Fruit fly (Drosophila melanogaster) whole organism, embryonic: ENCODE data around the gene barr.

Experiments used
- Abd-B ChIP-seq: fragments of 200-800 bp; sonication (Bioruptor generic); optimal IDR thresholded peaks from 2 replicates; lab custom pipeline; 2018; ENCODE audit warnings: missing biosample characterization, mild to moderate bottlenecking, missing genetic modification characterization, moderate library complexity
- Bteb2 ChIP-seq: fragments of 200-800 bp; sonication (Bioruptor generic); optimal IDR thresholded peaks from 2 replicates; lab custom pipeline; 2016; ENCODE audit warnings: missing biosample characterization, missing genetic modification characterization
- CG10321 ChIP-seq: fragments of 200-800 bp; sonication (Bioruptor generic); IDR thresholded peaks from 2 replicates; pipeline ENCODE4 v1.3.6; 2022; ENCODE audit warnings: missing biosample characterization, missing genetic modification characterization
- CG10654 ChIP-seq: fragments of 200-800 bp; sonication (Bioruptor generic); optimal IDR thresholded peaks from 2 replicates; lab custom pipeline; 2016; ENCODE audit warnings: missing biosample characterization, missing genetic modification characterization
- CG10959 ChIP-seq: fragments of 200-800 bp; sonication (Bioruptor generic); IDR thresholded peaks from 2 replicates; pipeline ENCODE4 v1.3.6; 2022; ENCODE audit warnings: missing biosample characterization, missing genetic modification characterization
- CG12104 ChIP-seq: fragments of 200-800 bp; sonication (Bioruptor generic); optimal IDR thresholded peaks from 3 replicates; lab custom pipeline; 2016; ENCODE audit warnings: missing biosample characterization, missing genetic modification characterization
- CG1602 ChIP-seq: fragments of 200-800 bp; sonication (Bioruptor generic); optimal IDR thresholded peaks from 3 replicates; lab custom pipeline; 2016; ENCODE audit warnings: missing biosample characterization, missing genetic modification characterization
- CG16779 ChIP-seq: fragments of 200-800 bp; sonication (Bioruptor generic); IDR thresholded peaks from 2 replicates; pipeline ENCODE4 v1.3.6; 2022; ENCODE audit warnings: missing biosample characterization, missing genetic modification characterization
- CG16815 ChIP-seq: fragments of 200-800 bp; sonication (Bioruptor generic); optimal IDR thresholded peaks from 3 replicates; lab custom pipeline; 2017; ENCODE audit warnings: missing biosample characterization, mild to moderate bottlenecking, missing genetic modification characterization
- CG1792 ChIP-seq: fragments of 200-800 bp; sonication (Bioruptor generic); optimal IDR thresholded peaks from 2 replicates; lab custom pipeline; 2016; ENCODE audit warnings: missing biosample characterization, missing genetic modification characterization
- CG2129 ChIP-seq: fragments of 200-800 bp; sonication (Bioruptor generic); IDR thresholded peaks from 2 replicates; pipeline ENCODE4 v1.3.6; 2022; ENCODE audit warnings: missing biosample characterization, missing genetic modification characterization; ENCODE audit not compliant: partially characterized antibody
- CG2202 ChIP-seq: fragments of 200-800 bp; sonication (Bioruptor generic); optimal IDR thresholded peaks from 2 replicates; lab custom pipeline; 2018; ENCODE audit warnings: missing biosample characterization, mild to moderate bottlenecking, missing genetic modification characterization
- CG33557 ChIP-seq: fragments of 200-800 bp; sonication (Bioruptor generic); optimal IDR thresholded peaks from 2 replicates; lab custom pipeline; 2019; ENCODE audit warnings: missing biosample characterization, mild to moderate bottlenecking, missing genetic modification characterization, moderate library complexity
- CG42726 ChIP-seq: fragments of 200-800 bp; sonication (Bioruptor generic); IDR thresholded peaks from 2 replicates; pipeline ENCODE4 v1.3.6; 2022; ENCODE audit warnings: missing biosample characterization, missing genetic modification characterization; ENCODE audit not compliant: partially characterized antibody
- CG4360 ChIP-seq: fragments of 200-800 bp; sonication (Bioruptor generic); IDR thresholded peaks from 2 replicates; pipeline ENCODE4 v1.3.6; 2022; ENCODE audit warnings: missing biosample characterization, missing genetic modification characterization
- CG6254 ChIP-seq: fragments of 200-800 bp; sonication (Bioruptor generic); optimal IDR thresholded peaks from 3 replicates; lab custom pipeline; 2017; ENCODE audit warnings: mild to moderate bottlenecking, missing biosample characterization, missing genetic modification reagents, missing genetic modification characterization
- CG8089 ChIP-seq: fragments of 200-800 bp; sonication (Bioruptor generic); optimal IDR thresholded peaks from 3 replicates; lab custom pipeline; 2016; ENCODE audit warnings: missing biosample characterization, missing genetic modification characterization
- CG9727 ChIP-seq: fragments of 200-800 bp; sonication (Bioruptor generic); optimal IDR thresholded peaks from 3 replicates; lab custom pipeline; 2017; ENCODE audit warnings: missing biosample characterization, mild to moderate bottlenecking, missing genetic modification characterization
- D19A ChIP-seq: fragments of 200-800 bp; optimal IDR thresholded peaks from 3 replicates; lab custom pipeline; 2019; ENCODE audit warnings: missing biosample characterization, mild to moderate bottlenecking, missing genetic modification characterization, moderate library complexity
- Eip74EF ChIP-seq, 2 experiments: fragments of 200-800 bp in 1 of 2; fragments of >200 bp in 1 of 2; sonication (Bioruptor generic) in 1 of 2; optimal IDR thresholded peaks; 2 replicates each; lab custom pipeline; 2017 to 2019; ENCODE audit warnings: missing biosample characterization in 2 of 2, missing genetic modification characterization in 2 of 2, mild to moderate bottlenecking in 1 of 2, moderate library complexity in 1 of 2
- Hr3 ChIP-seq: fragments of 200-800 bp; sonication (Bioruptor generic); optimal IDR thresholded peaks from 3 replicates; lab custom pipeline; 2016; ENCODE audit warnings: missing biosample characterization, missing genetic modification characterization
- Lpt ChIP-seq: fragments of >200 bp; optimal IDR thresholded peaks from 2 replicates; lab custom pipeline; 2018; ENCODE audit warnings: missing biosample characterization, missing genetic modification characterization
- Med ChIP-seq: fragments of 200-800 bp; sonication (Bioruptor generic); peaks from one replicate; lab custom pipeline; 2016; ENCODE audit warnings: missing biosample characterization, missing genetic modification characterization, mild to moderate bottlenecking, inconsistent platforms, moderate library complexity
- Meics ChIP-seq: fragments of 200-800 bp; sonication (Bioruptor generic); optimal IDR thresholded peaks from 2 replicates; lab custom pipeline; 2017; ENCODE audit warnings: missing biosample characterization, mild to moderate bottlenecking, missing genetic modification characterization
- Opbp ChIP-seq: fragments of 200-800 bp; sonication (Bioruptor generic); IDR thresholded peaks from 3 replicates; pipeline ENCODE4 v1.3.6; 2022; ENCODE audit warnings: missing biosample characterization, missing genetic modification characterization; ENCODE audit not compliant: partially characterized antibody
- Pdp1 ChIP-seq, 2 experiments: fragments of 200-800 bp; sonication (Bioruptor generic); optimal IDR thresholded peaks; 3 replicates each; lab custom pipeline; 2016; ENCODE audit warnings: missing biosample characterization in 2 of 2, missing genetic modification characterization in 2 of 2, mild to moderate bottlenecking in 1 of 2, moderate library complexity in 1 of 2
- Sox100B ChIP-seq: fragments of 200-800 bp; sonication (Bioruptor generic); optimal IDR thresholded peaks from 3 replicates; lab custom pipeline; 2018; ENCODE audit warnings: missing biosample characterization, mild to moderate bottlenecking, missing genetic modification characterization
- Spps ChIP-seq: fragments of 200-800 bp; sonication (Bioruptor generic); optimal IDR thresholded peaks from 2 replicates; lab custom pipeline; 2018; ENCODE audit warnings: missing biosample characterization, mild to moderate bottlenecking, missing genetic modification characterization
- Sry-δ ChIP-seq: fragments of 200-800 bp; sonication (Bioruptor generic); optimal IDR thresholded peaks from 2 replicates; lab custom pipeline; 2016; ENCODE audit warnings: missing biosample characterization, missing genetic modification characterization
- Ssrp ChIP-seq: fragments of 200-800 bp; sonication (Bioruptor generic); optimal IDR thresholded peaks from 2 replicates; lab custom pipeline; 2018; ENCODE audit warnings: missing biosample characterization, mild to moderate bottlenecking, missing genetic modification characterization, moderate library complexity
- cato ChIP-seq: fragments of 200-800 bp; sonication (Bioruptor generic); optimal IDR thresholded peaks from 2 replicates; lab custom pipeline; 2016; ENCODE audit warnings: missing biosample characterization, missing genetic modification characterization, borderline replicate concordance
- da ChIP-seq: fragments of 200-800 bp; sonication (Bioruptor generic); optimal IDR thresholded peaks from 2 replicates; lab custom pipeline; 2016; ENCODE audit warnings: missing biosample characterization, missing genetic modification characterization
- dm ChIP-seq: fragments of 200-800 bp; sonication (Bioruptor generic); optimal IDR thresholded peaks from 3 replicates; lab custom pipeline; 2016; ENCODE audit warnings: missing biosample characterization, missing genetic modification characterization
- dpn ChIP-seq, 2 experiments: fragments of 200-800 bp; sonication (Bioruptor generic); optimal IDR thresholded peaks; 3 replicates each; lab custom pipeline; 2016; ENCODE audit warnings: missing biosample characterization in 2 of 2, missing genetic modification characterization in 2 of 2
- fd64A ChIP-seq: fragments of 200-800 bp; sonication (Bioruptor generic); optimal IDR thresholded peaks from 3 replicates; lab custom pipeline; 2018; ENCODE audit warnings: missing biosample characterization, mild to moderate bottlenecking, missing genetic modification characterization
- gcm ChIP-seq: fragments of 200-800 bp; sonication (Bioruptor generic); optimal IDR thresholded peaks from 2 replicates; lab custom pipeline; 2019; ENCODE audit warnings: missing biosample characterization, mild to moderate bottlenecking, missing genetic modification characterization, moderate library complexity
- gsb ChIP-seq: fragments of 200-800 bp; sonication (Bioruptor generic); IDR thresholded peaks from 2 replicates; pipeline ENCODE4 v1.3.6; 2022; ENCODE audit warnings: missing biosample characterization, missing genetic modification characterization
- ham ChIP-seq: fragments of 200-800 bp; sonication (Bioruptor generic); IDR thresholded peaks from 2 replicates; pipeline ENCODE4 v1.3.6; 2022; ENCODE audit warnings: missing biosample characterization, missing genetic modification characterization
- her ChIP-seq: fragments of 200-800 bp; sonication (Bioruptor generic); optimal IDR thresholded peaks from 2 replicates; lab custom pipeline; 2016; ENCODE audit warnings: missing biosample characterization, missing genetic modification characterization
- lilli ChIP-seq: fragments of 200-800 bp; sonication (Bioruptor generic); optimal IDR thresholded peaks from 3 replicates; lab custom pipeline; 2016; ENCODE audit warnings: missing biosample characterization, missing genetic modification characterization
- pan ChIP-seq, 4 experiments: fragments of >200 bp in 3 of 4; fragments of 200-800 bp in 1 of 4; sonication (Bioruptor generic) in 1 of 4; optimal IDR thresholded peaks in 3 of 4; IDR thresholded peaks in 1 of 4; 2 replicates each; pipeline versions ENCODE4 v1.3.6 to Lab custom; 2017 to 2022; ENCODE audit warnings: missing biosample characterization in 2 of 4, missing genetic modification characterization in 2 of 4, mixed read lengths in 1 of 4
- pfk ChIP-seq: fragments of 200-800 bp; sonication (Bioruptor generic); optimal IDR thresholded peaks from 2 replicates; lab custom pipeline; 2018; ENCODE audit warnings: missing biosample characterization, mild to moderate bottlenecking, missing genetic modification characterization, moderate library complexity
- phol ChIP-seq: fragments of 200-800 bp; sonication (Bioruptor generic); optimal IDR thresholded peaks from 3 replicates; lab custom pipeline; 2018; ENCODE audit warnings: missing biosample characterization, mild to moderate bottlenecking, missing genetic modification characterization, moderate library complexity
- repo ChIP-seq: fragments of 200-800 bp; sonication (Bioruptor generic); optimal IDR thresholded peaks from 2 replicates; lab custom pipeline; 2016; ENCODE audit warnings: missing biosample characterization, missing genetic modification characterization
- run ChIP-seq: fragments of 200-800 bp; sonication (Bioruptor generic); optimal IDR thresholded peaks from 3 replicates; lab custom pipeline; 2018; ENCODE audit warnings: missing biosample characterization, mild to moderate bottlenecking, missing genetic modification characterization
- wek ChIP-seq: fragments of 200-800 bp; sonication (Bioruptor generic); optimal IDR thresholded peaks from 3 replicates; lab custom pipeline; 2018; ENCODE audit warnings: missing biosample characterization, mild to moderate bottlenecking, missing genetic modification characterization, moderate library complexity
- zf30C ChIP-seq: fragments of 200-800 bp; sonication (Bioruptor generic); optimal IDR thresholded peaks from 3 replicates; lab custom pipeline; 2018; ENCODE audit warnings: missing biosample characterization, mild to moderate bottlenecking, missing genetic modification characterization

barr gene

dm6 chr2L:20086295-20087096, 25.3 kb upstream of the barr start (continued):
- TF ChIP-seq D19A = peak; percentile 60
- TF ChIP-seq CG10321 (GFP tag; lab: Robert Waterston, UW) = peak; percentile 57; the same call in 1 of the 2 replicates
- peak; percentile 60 for TF ChIP-seq wek (GFP tag; lab: Kevin White, UChicago)
- TF ChIP-seq pan (optimal IDR thresholded peaks at IDR 0.05; lab: Kevin White, UChicago) = no peak
- TF ChIP-seq pan (GFP tag; optimal IDR thresholded peaks at IDR 0.05 in 1 of 2, IDR thresholded peaks at IDR 0.05 in 1 of 2) = peak in 1 of 2 experiments; percentile 92
- peak; percentile 67 for TF ChIP-seq CG4360
- TF ChIP-seq CG9727 (GFP tag; lab: Kevin White, UChicago) = peak; percentile 77
- TF ChIP-seq CG6254 (GFP tag; lab: Kevin White, UChicago) = peak; percentile 72
- no peak for TF ChIP-seq CG42726 (GFP tag; lab: Robert Waterston, UW)
- peak; percentile 53 for TF ChIP-seq CG16815 (GFP tag; lab: Kevin White, UChicago)
- 0 out of 2 replicates have a peak, but pooled peaks have one; percentile 44 for TF ChIP-seq CG16779 (GFP tag; lab: Robert Waterston, UW)
- TF ChIP-seq Hr3 (GFP tag; lab: Kevin White, UChicago) = peak; percentile 78
- peak in 1 of 2 experiments; percentile 91 for TF ChIP-seq Eip74EF (GFP tag; optimal IDR thresholded peaks at IDR 0.05; lab: Kevin White, UChicago)
- TF ChIP-seq gsb (GFP tag; lab: Robert Waterston, UW) = peak; percentile 68
- no peak for TF ChIP-seq Opbp
- peak; percentile 68 for TF ChIP-seq zf30C (GFP tag; lab: Kevin White, UChicago)
- no peak for TF ChIP-seq ham (GFP tag; lab: Robert Waterston, UW)
- TF ChIP-seq CG8089 = peak; percentile 83
- peak; percentile 73 for TF ChIP-seq Ssrp (tag; lab: Kevin White, UChicago)
- peak; percentile 22 for TF ChIP-seq da
- peak; percentile 82 for TF ChIP-seq run (tag; lab: Kevin White, UChicago)
- TF ChIP-seq CG2129 = no peak
- TF ChIP-seq CG1602 (GFP tag; lab: Kevin White, UChicago) = peak; percentile 79
- peak; percentile 42 for TF ChIP-seq Sry-δ (GFP tag; lab: Kevin White, UChicago)
- TF ChIP-seq fd64A (GFP tag; lab: Kevin White, UChicago) = peak; percentile 77
- TF ChIP-seq Spps (tag; lab: Kevin White, UChicago) = peak; percentile 67
- TF ChIP-seq gcm (GFP tag; lab: Kevin White, UChicago) = peak; percentile 87
- TF ChIP-seq Bteb2 (GFP tag; lab: Kevin White, UChicago) = peak; percentile 81
- TF ChIP-seq Lpt (GFP tag; lab: Kevin White, UChicago) = no peak
- peak; percentile 71 for TF ChIP-seq CG10654
- TF ChIP-seq CG2202 = peak; percentile 70
- TF ChIP-seq CG33557 (GFP tag; lab: Kevin White, UChicago) = peak; percentile 65
- peak; percentile 68 to 79 for TF ChIP-seq dpn (GFP tag; optimal IDR thresholded peaks at IDR 0.05; lab: Kevin White, UChicago)
- peak; percentile 58 for TF ChIP-seq repo
- TF ChIP-seq Sox100B (GFP tag; lab: Kevin White, UChicago) = peak; percentile 88
- TF ChIP-seq CG1792 (GFP tag; lab: Kevin White, UChicago) = peak; percentile 43
- peak; percentile 62 for TF ChIP-seq cato
- TF ChIP-seq phol (tag; lab: Kevin White, UChicago) = peak; percentile 83
- peak; percentile 77 for TF ChIP-seq her (GFP tag; lab: Kevin White, UChicago)
- TF ChIP-seq dm = peak; percentile 78
- peak; percentile 68 for TF ChIP-seq CG12104 (GFP tag; lab: Kevin White, UChicago)
- TF ChIP-seq Pdp1 (GFP tag; optimal IDR thresholded peaks at IDR 0.05; lab: Kevin White, UChicago) = peak; percentile 85 to 93
- TF ChIP-seq CG10959 (GFP tag; lab: Robert Waterston, UW) = peak; percentile 59
- TF ChIP-seq lilli (GFP tag; lab: Kevin White, UChicago) = peak; percentile 80
- TF ChIP-seq Abd-B (GFP tag; lab: Kevin White, UChicago) = peak; percentile 37
- TF ChIP-seq pfk (GFP tag; lab: Kevin White, UChicago) = peak; percentile 2
- peak; percentile 84 for TF ChIP-seq Meics (GFP tag; lab: Kevin White, UChicago)
- peak; percentile 92 for TF ChIP-seq Med (GFP tag; lab: Kevin White, UChicago)
